Worm (Caenorhabditis elegans) whole organism, dauer: ENCODE data around the gene bca-2.
"Not testable (repeated sequence)": the region's sequence is repeated elsewhere in the genome, so short reads cannot be mapped to it uniquely, and the experiment has no call there.

ENCODE experiments used
- unc-62 ChIP-seq: sonication (generic microtip); optimal IDR thresholded peaks from 2 replicates; lab custom pipeline; 2017; ENCODE audit warnings: missing biosample characterization, missing genetic modification reagents, missing genetic modification characterization

bca-2 gene

ce11 chrIV:17103116-17103515 lies 3.1 kb upstream of the bca-2 start:
- no peak for TF ChIP-seq unc-62

- TF ChIP-seq unc-62 = no peak
These were observed 735 bp upstream of the bca-2 start for ce11 chrIV:17100628-17101338.

- TF ChIP-seq unc-62 = no peak
These were observed 935 bp downstream of the bca-2 start for ce11 chrIV:17099113-17099512.

- no peak for TF ChIP-seq unc-62
These were observed 3.9 kb downstream of the bca-2 start, which contains the start of gene Y116A8C.27 for ce11 chrIV:17096168-17096567. TSS of gene Y116A8C.27 (minus strand) at chrIV:17096268.

ce11 chrIV:17093701-17094100 lies 6.3 kb downstream of the bca-2 start, which contains the start of gene Y116A8C.29:
TSS of gene Y116A8C.29 (plus strand) at chrIV:17094028.
- no peak for TF ChIP-seq unc-62

- no peak for TF ChIP-seq unc-62
These were observed 11.2 kb downstream of the bca-2 start, which contains the start of gene Y116A8C.43 for ce11 chrIV:17088849-17089248. TSS of gene Y116A8C.43 (plus strand) at chrIV:17088851.

- no peak for TF ChIP-seq unc-62
These were observed 12.5 kb downstream of the bca-2 start, which contains the start of the genes snx-13 and snr-1 for ce11 chrIV:17087384-17088099. TSS of gene snx-13 (minus strand) at chrIV:17087438. TSS of gene snr-1 (plus strand) at chrIV:17088049.

- TF ChIP-seq unc-62 = no peak
These were observed 15.2 kb downstream of the bca-2 start for ce11 chrIV:17084839-17085238.

ce11 chrIV:17084317-17084716 lies 15.7 kb downstream of the bca-2 start:
- no peak for TF ChIP-seq unc-62

- TF ChIP-seq unc-62 = no peak
These were observed 21.4 kb downstream of the bca-2 start, which contains the start of gene Y116A8C.25 for ce11 chrIV:17078649-17079048. TSS of gene Y116A8C.25 (minus strand) at chrIV:17078749.

ce11 chrIV:17070791-17071190 lies 29.3 kb downstream of the bca-2 start, which contains the start of gene Y116A8C.24:
TSS of gene Y116A8C.24 (minus strand) at chrIV:17070891.
- not testable (repeated sequence) for TF ChIP-seq unc-62

- not testable (repeated sequence) for TF ChIP-seq unc-62
These were observed 35.1 kb downstream of the bca-2 start, which contains the start of gene Y116A8C.465 for ce11 chrIV:17064937-17065336. TSS of gene Y116A8C.465 (plus strand) at chrIV:17065237.

- not testable (repeated sequence) for TF ChIP-seq unc-62
These were observed 36.3 kb downstream of the bca-2 start, which contains the start of gene Y116A8C.467 for ce11 chrIV:17063700-17064099. TSS of gene Y116A8C.467 (minus strand) at chrIV:17063800.

- no peak for TF ChIP-seq unc-62
These were observed 42.0 kb downstream of the bca-2 start, which contains the start of gene Y116A8C.44 for ce11 chrIV:17058036-17058435. TSS of gene Y116A8C.44 (minus strand) at chrIV:17058136.

- TF ChIP-seq unc-62 = no peak
These were observed 46.8 kb downstream of the bca-2 start, which contains the start of gene Y116A8C.23 for ce11 chrIV:17053261-17053660. TSS of gene Y116A8C.23 (plus strand) at chrIV:17053561.

- no peak for TF ChIP-seq unc-62
These were observed 51.8 kb downstream of the bca-2 start, which contains the start of gene athp-3 for ce11 chrIV:17048257-17048656. TSS of gene athp-3 (minus strand) at chrIV:17048357.
